Worm (Caenorhabditis elegans) whole organism, young adult: Measurements from ENCODE around the gene srm-1.
"Not testable (repeated sequence)": the region's sequence is repeated elsewhere in the genome, so short reads cannot be mapped to it uniquely, and the experiment has no call there.

Experiments used
- D2030.7 ChIP-seq: fragments of 200-800 bp; sonication (Bioruptor generic); IDR thresholded peaks from 2 replicates; pipeline ENCODE4 v1.3.6; 2022; ENCODE audit warnings: missing genetic modification reagents, missing genetic modification characterization, missing compliant biosample characterization
- ama-1 ChIP-seq, 3 experiments: fragments of 150-350 bp in 1 of 3; sonication (generic microtip) in 2 of 3; optimal IDR thresholded peaks; 2 replicates each; lab custom pipeline; 2014 to 2018; ENCODE audit warnings: missing biosample characterization in 2 of 3, missing genetic modification characterization in 2 of 3, missing genetic modification reagents in 2 of 3
- ccch-3 ChIP-seq: fragments of 200-800 bp; sonication (Bioruptor generic); optimal IDR thresholded peaks from 2 replicates; lab custom pipeline; 2018; ENCODE audit warnings: mild to moderate bottlenecking, missing genetic modification characterization, missing compliant biosample characterization
- chd-7 ChIP-seq: sonication (generic microtip); optimal IDR thresholded peaks from 2 replicates; lab custom pipeline; 2016; ENCODE audit warnings: mild to moderate bottlenecking, missing genetic modification characterization, moderate library complexity, missing compliant biosample characterization
- efl-1 ChIP-seq: fragments of 150-350 bp; optimal IDR thresholded peaks from 2 replicates; lab custom pipeline; 2014; ENCODE audit warnings: missing biosample characterization, missing genetic modification reagents, missing genetic modification characterization
- hmg-1.2 ChIP-seq: fragments of 200-800 bp; sonication (Bioruptor generic); IDR thresholded peaks from 2 replicates; pipeline ENCODE4 v1.3.6; 2022; ENCODE audit warnings: missing genetic modification reagents, missing genetic modification characterization, missing compliant biosample characterization
- lin-35 ChIP-seq, 3 experiments: fragments of 150-350 bp in 2 of 3; sonication (generic microtip) in 1 of 3; optimal IDR thresholded peaks; 2 replicates each; lab custom pipeline; 2014 to 2018; ENCODE audit warnings: missing biosample characterization in 3 of 3, missing genetic modification characterization in 3 of 3, missing genetic modification reagents in 3 of 3
- sea-2 ChIP-seq: fragments of 200-800 bp; sonication (Bioruptor generic); IDR thresholded peaks from 2 replicates; pipeline ENCODE4 v1.3.6; 2022; ENCODE audit warnings: missing genetic modification characterization, missing compliant biosample characterization
- unc-62 ChIP-seq: fragments of 150-350 bp; optimal IDR thresholded peaks from 2 replicates; lab custom pipeline; 2014; ENCODE audit warnings: missing biosample characterization, missing genetic modification reagents, missing genetic modification characterization

DNA sequence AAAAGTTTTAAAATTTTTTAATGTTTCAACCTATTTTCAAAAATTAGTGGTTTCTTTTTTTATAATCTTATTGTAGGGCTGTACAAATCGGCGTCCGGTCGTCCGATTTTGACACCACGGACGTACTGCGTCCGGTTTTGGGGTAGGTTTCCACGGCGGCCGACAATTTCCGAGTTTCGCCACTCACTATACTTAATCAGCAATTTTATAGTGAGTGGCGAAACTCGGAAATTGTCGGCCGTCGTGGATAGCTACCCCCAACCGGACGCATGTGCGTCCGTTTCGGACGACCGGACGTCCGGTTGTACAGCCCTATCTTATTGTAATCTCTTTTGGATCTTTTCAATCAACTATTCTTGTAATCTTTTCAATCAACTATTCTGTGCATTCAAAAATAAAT, 1.3 kb upstream of the srm-1 start:
- not testable (repeated sequence) for TF ChIP-seq unc-62; lin-35 (GFP tag; optimal IDR thresholded peaks at IDR 0.05; lab: Kevin White, UChicago); ccch-3; efl-1 (GFP tag; lab: Kevin White, UChicago); chd-7; hmg-1.2 (GFP tag; lab: Robert Waterston, UW); D2030.7 (GFP tag; lab: Robert Waterston, UW); ama-1 (optimal IDR thresholded peaks at IDR 0.05; lab: Kevin White, UChicago); ama-1 (GFP tag; optimal IDR thresholded peaks at IDR 0.05; lab: Kevin White, UChicago); sea-2 (GFP tag; lab: Robert Waterston, UW)
